Fruit fly (Drosophila melanogaster) whole organism, prepupa: ENCODE data around the gene dgt2.

Source experiments
- Blimp-1 ChIP-seq: fragments of 200-800 bp; sonication (Bioruptor generic); optimal IDR thresholded peaks from 3 replicates; lab custom pipeline; 2017; ENCODE audit warnings: missing biosample characterization, missing genetic modification characterization, mild to moderate bottlenecking, moderate library complexity, missing genetic modification reagents
- CG10631 ChIP-seq: fragments of 200-800 bp; sonication (Bioruptor generic); optimal IDR thresholded peaks from 2 replicates; lab custom pipeline; 2016; ENCODE audit warnings: missing biosample characterization, missing genetic modification characterization
- CG10669 ChIP-seq: fragments of 200-800 bp; sonication (Bioruptor generic); optimal IDR thresholded peaks from 3 replicates; lab custom pipeline; 2018; ENCODE audit warnings: missing biosample characterization, mild to moderate bottlenecking, missing genetic modification characterization, moderate library complexity
- CG11294 ChIP-seq: fragments of 200-800 bp; sonication (Bioruptor generic); IDR thresholded peaks from 2 replicates; pipeline ENCODE4 v1.3.6; 2022; ENCODE audit warnings: missing biosample characterization, missing genetic modification characterization
- CG15336 ChIP-seq: fragments of 200-800 bp; sonication (Bioruptor generic); IDR thresholded peaks from 2 replicates; pipeline ENCODE4 v1.3.6; 2022; ENCODE audit warnings: missing biosample characterization, missing genetic modification characterization
- CG3032 ChIP-seq: fragments of 200-800 bp; optimal IDR thresholded peaks from 2 replicates; lab custom pipeline; 2019; ENCODE audit warnings: missing biosample characterization, mild to moderate bottlenecking, missing genetic modification characterization, moderate library complexity
- CG31627 ChIP-seq: fragments of 200-800 bp; sonication (Bioruptor generic); optimal IDR thresholded peaks from 3 replicates; lab custom pipeline; 2016; ENCODE audit warnings: missing biosample characterization, missing genetic modification characterization
- CG32006 ChIP-seq: fragments of 200-800 bp; sonication (Bioruptor generic); optimal IDR thresholded peaks from 3 replicates; lab custom pipeline; 2017; ENCODE audit warnings: missing biosample characterization, mild to moderate bottlenecking, missing genetic modification characterization
- CG34406 ChIP-seq: fragments of 200-800 bp; sonication (Bioruptor generic); optimal IDR thresholded peaks from 3 replicates; lab custom pipeline; 2016; ENCODE audit warnings: missing biosample characterization, missing genetic modification characterization
- CG3919 ChIP-seq: fragments of 200-800 bp; sonication (Bioruptor generic); optimal IDR thresholded peaks from 3 replicates; lab custom pipeline; 2016; ENCODE audit warnings: missing biosample characterization, missing genetic modification characterization
- CG4318 ChIP-seq: fragments of 200-800 bp; sonication (Bioruptor generic); optimal IDR thresholded peaks from 3 replicates; lab custom pipeline; 2017; ENCODE audit warnings: missing biosample characterization, mild to moderate bottlenecking, missing genetic modification characterization
- CG6276 ChIP-seq: fragments of 200-800 bp; sonication (Bioruptor generic); optimal IDR thresholded peaks from 2 replicates; lab custom pipeline; 2017; ENCODE audit warnings: missing biosample characterization, mild to moderate bottlenecking, missing genetic modification characterization
- CG6792 ChIP-seq: fragments of 200-800 bp; sonication (Bioruptor generic); optimal IDR thresholded peaks from 3 replicates; lab custom pipeline; 2016; ENCODE audit warnings: missing biosample characterization, missing genetic modification characterization
- CG6808 ChIP-seq: fragments of 200-800 bp; sonication (Bioruptor generic); optimal IDR thresholded peaks from 3 replicates; lab custom pipeline; 2017; ENCODE audit warnings: missing biosample characterization, missing genetic modification characterization, mild to moderate bottlenecking, moderate library complexity, missing genetic modification reagents
- CG8119 ChIP-seq: fragments of 200-800 bp; sonication (Bioruptor generic); IDR thresholded peaks from 3 replicates; pipeline ENCODE4 v1.3.6; 2022; ENCODE audit warnings: missing biosample characterization, missing genetic modification characterization
- CG9139 ChIP-seq: fragments of 200-800 bp; sonication (Bioruptor generic); optimal IDR thresholded peaks from 3 replicates; lab custom pipeline; 2017; ENCODE audit warnings: missing biosample characterization, mild to moderate bottlenecking, missing genetic modification characterization
- Eip78C ChIP-seq: fragments of 200-800 bp; sonication (Bioruptor generic); peaks from one replicate; lab custom pipeline; 2016; ENCODE audit warnings: missing biosample characterization, missing genetic modification characterization
- Eip93F ChIP-seq: fragments of 200-800 bp; sonication (Bioruptor generic); optimal IDR thresholded peaks from 2 replicates; lab custom pipeline; 2016; ENCODE audit warnings: missing biosample characterization, mild to moderate bottlenecking, missing genetic modification characterization
- Hr38 ChIP-seq: sonication (Bioruptor generic); optimal IDR thresholded peaks from 2 replicates; lab custom pipeline; 2016; ENCODE audit warnings: missing biosample characterization, missing genetic modification characterization
- Hr39 ChIP-seq: fragments of 200-800 bp; sonication (Bioruptor generic); optimal IDR thresholded peaks from 2 replicates; lab custom pipeline; 2016; ENCODE audit warnings: missing biosample characterization, missing genetic modification characterization
- Lpt ChIP-seq: fragments of 200-800 bp; sonication (Bioruptor generic); optimal IDR thresholded peaks from 3 replicates; lab custom pipeline; 2016; ENCODE audit warnings: missing biosample characterization, missing genetic modification characterization
- Met ChIP-seq: fragments of 200-800 bp; sonication (Bioruptor generic); optimal IDR thresholded peaks from 3 replicates; lab custom pipeline; 2016; ENCODE audit warnings: missing biosample characterization, missing genetic modification characterization
- OdsH ChIP-seq: fragments of 200-800 bp; sonication (Bioruptor generic); optimal IDR thresholded peaks from 3 replicates; lab custom pipeline; 2016; ENCODE audit warnings: missing biosample characterization, missing genetic modification characterization
- Sox14 ChIP-seq: fragments of 200-800 bp; sonication (Bioruptor generic); optimal IDR thresholded peaks from 3 replicates; lab custom pipeline; 2016; ENCODE audit warnings: missing biosample characterization, missing genetic modification characterization
- Sox15 ChIP-seq: fragments of 200-800 bp; sonication (Bioruptor generic); optimal IDR thresholded peaks from 3 replicates; lab custom pipeline; 2016; ENCODE audit warnings: missing biosample characterization, missing genetic modification characterization
- cyc ChIP-seq: fragments of 200-800 bp; sonication (Bioruptor generic); optimal IDR thresholded peaks from 3 replicates; lab custom pipeline; 2016; ENCODE audit warnings: missing biosample characterization, missing genetic modification characterization
- dsx ChIP-seq: fragments of 200-800 bp; optimal IDR thresholded peaks from 3 replicates; lab custom pipeline; 2019; ENCODE audit warnings: missing biosample characterization, mild to moderate bottlenecking, missing genetic modification characterization, moderate library complexity; ENCODE audit not compliant: poor library complexity, severe bottlenecking
- eg ChIP-seq: fragments of 200-800 bp; sonication (Bioruptor generic); IDR thresholded peaks from 3 replicates; pipeline ENCODE4 v1.3.6; 2022; ENCODE audit warnings: missing biosample characterization, missing genetic modification characterization
- fd59A ChIP-seq: fragments of 200-800 bp; sonication (Bioruptor generic); optimal IDR thresholded peaks from 2 replicates; lab custom pipeline; 2017; ENCODE audit warnings: missing biosample characterization, mild to moderate bottlenecking, missing genetic modification characterization, missing genetic modification reagents
- fkh ChIP-seq: fragments of 200-800 bp; sonication (Bioruptor generic); optimal IDR thresholded peaks from 3 replicates; lab custom pipeline; 2017; ENCODE audit warnings: missing biosample characterization, mild to moderate bottlenecking, missing genetic modification characterization, moderate library complexity
- net ChIP-seq: fragments of 200-800 bp; sonication (Bioruptor generic); optimal IDR thresholded peaks from 3 replicates; lab custom pipeline; 2016; ENCODE audit warnings: missing biosample characterization, missing genetic modification characterization
- pdm3 ChIP-seq: fragments of 200-800 bp; sonication (Bioruptor generic); optimal IDR thresholded peaks from 3 replicates; lab custom pipeline; 2016; ENCODE audit warnings: missing biosample characterization, missing genetic modification characterization
- salr ChIP-seq, 2 experiments: fragments of 200-800 bp; sonication (Bioruptor generic); optimal IDR thresholded peaks; 3 replicates each; lab custom pipeline; 2016 to 2018; ENCODE audit warnings: missing biosample characterization in 2 of 2, missing genetic modification characterization in 2 of 2, mild to moderate bottlenecking in 1 of 2
- spab ChIP-seq: fragments of 200-800 bp; sonication (Bioruptor generic); optimal IDR thresholded peaks from 2 replicates; lab custom pipeline; 2017; ENCODE audit warnings: missing biosample characterization, mild to moderate bottlenecking, missing genetic modification characterization, missing genetic modification reagents
- ss ChIP-seq, 2 experiments: fragments of 200-800 bp; sonication (Bioruptor generic); optimal IDR thresholded peaks; 2 replicates in 1 of 2; 3 replicates in 1 of 2; lab custom pipeline; 2017 to 2018; ENCODE audit warnings: mild to moderate bottlenecking in 2 of 2, missing biosample characterization in 2 of 2, missing genetic modification characterization in 2 of 2, moderate library complexity in 1 of 2
- svp ChIP-seq: fragments of 200-800 bp; sonication (Bioruptor generic); peaks from one replicate; lab custom pipeline; 2016; ENCODE audit warnings: missing biosample characterization, missing genetic modification characterization
- topi ChIP-seq: fragments of 200-800 bp; sonication (Bioruptor generic); optimal IDR thresholded peaks from 3 replicates; lab custom pipeline; 2016; ENCODE audit warnings: missing biosample characterization, missing genetic modification characterization
- vri ChIP-seq: fragments of 200-800 bp; sonication (Bioruptor generic); optimal IDR thresholded peaks from 3 replicates; lab custom pipeline; 2016; ENCODE audit warnings: missing biosample characterization, mild to moderate bottlenecking, missing genetic modification characterization

The dgt2 gene

dm6 chr2L:12026458-12027431 lies 37.0 kb downstream of the dgt2 start (continued):
- TF ChIP-seq CG6808 (GFP tag; lab: Kevin White, UChicago) (peak; percentile 85), CG4318 (GFP tag; lab: Kevin White, UChicago) (peak; percentile 84), fd59A (GFP tag; lab: Kevin White, UChicago) (peak; percentile 71), CG32006 (GFP tag; lab: Kevin White, UChicago) (peak; percentile 92), CG15336 (GFP tag; lab: Robert Waterston, UW) (peak; percentile 67), Met (GFP tag; lab: Kevin White, UChicago) (peak; percentile 64), Sox15 (GFP tag; lab: Kevin White, UChicago) (peak; percentile 73), cyc (GFP tag; lab: Kevin White, UChicago) (peak; percentile 40), Eip78C (peak; percentile 91), CG6276 (GFP tag; lab: Kevin White, UChicago) (peak; percentile 86), CG9139 (GFP tag; lab: Kevin White, UChicago) (peak; percentile 91), Hr38 (GFP tag; lab: Kevin White, UChicago) (no peak), salr (GFP tag; optimal IDR thresholded peaks at IDR 0.05; lab: Kevin White, UChicago) (peak; percentile 47 to 88), ss (GFP tag; optimal IDR thresholded peaks at IDR 0.05; lab: Kevin White, UChicago) (peak; percentile 91 to 92), net (GFP tag; lab: Kevin White, UChicago) (peak; percentile 60), fkh (GFP tag; lab: Kevin White, UChicago) (no peak), dsx (peak; percentile 79), spab (GFP tag; lab: Kevin White, UChicago) (peak; percentile 75), CG8119 (GFP tag; lab: Robert Waterston, UW) (peak; percentile 69; the same call in 2 of the 3 replicates)

- TF ChIP-seq pdm3 (GFP tag; lab: Kevin White, UChicago) (no peak), Hr38 (GFP tag; lab: Kevin White, UChicago) (no peak), spab (GFP tag; lab: Kevin White, UChicago) (no peak), CG31627 (GFP tag; lab: Kevin White, UChicago) (no peak), fkh (GFP tag; lab: Kevin White, UChicago) (no peak), Eip93F (GFP tag; lab: Kevin White, UChicago) (no peak), eg (GFP tag; lab: Robert Waterston, UW) (no peak), CG4318 (GFP tag; lab: Kevin White, UChicago) (no peak), Eip78C (no peak)
Observed at dm6 chr2L:12027435-12027834, 37.7 kb downstream of the dgt2 start, which contains the start of gene dmGlut. TSS of gene dmGlut (plus strand) at chr2L:12027438.

dm6 chr2L:12028102-12028501 lies 38.4 kb downstream of the dgt2 start:
- TF ChIP-seq Met (GFP tag; lab: Kevin White, UChicago) = peak; percentile 22
- TF ChIP-seq svp (GFP tag; lab: Kevin White, UChicago) = peak; percentile 67
- peak; percentile 2 for TF ChIP-seq topi (GFP tag; lab: Kevin White, UChicago)
- no peak for TF ChIP-seq Lpt (GFP tag; lab: Kevin White, UChicago)

- TF ChIP-seq fd59A (GFP tag; lab: Kevin White, UChicago) = no peak
- TF ChIP-seq Hr39 = no peak
- TF ChIP-seq Eip93F (GFP tag; lab: Kevin White, UChicago) = no peak
- peak; percentile 80 for TF ChIP-seq vri (GFP tag; lab: Kevin White, UChicago)
- TF ChIP-seq Met (GFP tag; lab: Kevin White, UChicago) = no peak
- no peak for TF ChIP-seq CG34406 (GFP tag; lab: Kevin White, UChicago)
- TF ChIP-seq CG10631 = no peak
- TF ChIP-seq OdsH (GFP tag; lab: Kevin White, UChicago) = no peak
- TF ChIP-seq CG11294 (GFP tag; lab: Robert Waterston, UW) = no peak
- TF ChIP-seq CG6792 = no peak
- TF ChIP-seq CG3919 = no peak
- TF ChIP-seq Sox15 (GFP tag; lab: Kevin White, UChicago) = no peak
- no peak for TF ChIP-seq eg (GFP tag; lab: Robert Waterston, UW)
- TF ChIP-seq svp (GFP tag; lab: Kevin White, UChicago) = peak; percentile 99
- TF ChIP-seq CG32006 (GFP tag; lab: Kevin White, UChicago) = no peak
- TF ChIP-seq Eip78C = peak; percentile 10
- TF ChIP-seq Sox14 (GFP tag; lab: Kevin White, UChicago) = peak; percentile 41
- no peak for TF ChIP-seq pdm3 (GFP tag; lab: Kevin White, UChicago)
- no peak for TF ChIP-seq CG10669 (GFP tag; lab: Kevin White, UChicago)
- no peak for TF ChIP-seq CG3032 (tag; lab: Kevin White, UChicago)
- no peak for TF ChIP-seq Blimp-1
- TF ChIP-seq ss (GFP tag; optimal IDR thresholded peaks at IDR 0.05; lab: Kevin White, UChicago) = no peak
Observed at dm6 chr2L:12028808-12029207, 39.1 kb downstream of the dgt2 start.
